Fruit fly (Drosophila melanogaster): Measurements from ENCODE around the gene CG15570.

DNA sequence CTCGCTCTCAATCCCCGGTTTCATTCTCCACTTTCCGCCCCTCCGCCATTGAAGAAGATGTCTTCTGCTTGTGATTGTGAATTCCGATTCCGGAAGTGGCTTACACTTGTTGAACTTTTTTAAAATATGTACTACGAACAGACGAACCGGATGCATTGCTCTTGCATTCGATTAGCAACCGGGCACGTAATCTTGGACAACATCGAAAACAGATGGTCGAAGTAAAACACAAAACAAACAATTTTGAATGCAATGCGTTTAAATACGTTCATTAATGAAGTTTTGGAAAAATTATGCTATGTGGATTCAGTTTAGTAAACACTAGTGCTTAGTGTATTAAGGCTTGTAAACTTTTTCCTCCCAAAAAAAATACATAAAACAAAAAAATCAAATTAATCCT lies 28.1 kb downstream of the CG15570 start, which contains the start of gene Muc4B:
- TF ChIP-seq Myc (optimal IDR thresholded peaks at IDR 0.05): no peak
- no peak for TF ChIP-seq psq (optimal IDR thresholded peaks at IDR 0.05)
- no peak for TF ChIP-seq insv (optimal IDR thresholded peaks at IDR 0.05)
- no peak for TF ChIP-seq h (optimal IDR thresholded peaks at IDR 0.05)
- no peak for TF ChIP-seq Sin3A (optimal IDR thresholded peaks at IDR 0.05)
- no peak for TF ChIP-seq ttk (optimal IDR thresholded peaks at IDR 0.05)
